Worm (Caenorhabditis elegans) whole organism, midembryonic: ENCODE data around the gene C17A2.7.
"Not testable (repeated sequence)": the region's sequence is repeated elsewhere in the genome, so short reads cannot be mapped to it uniquely, and the experiment has no call there.

Source experiments
- T22C8.4 ChIP-seq: fragments of 200-800 bp; sonication (Bioruptor generic); IDR thresholded peaks from 2 replicates; pipeline ENCODE4 v1.3.6; 2022; ENCODE audit warnings: missing genetic modification characterization, missing compliant biosample characterization
- cog-1 ChIP-seq: sonication (generic microtip); optimal IDR thresholded peaks from 2 replicates; lab custom pipeline; 2016; ENCODE audit warnings: missing genetic modification characterization, missing compliant biosample characterization
- flt-1 ChIP-seq: fragments of 200-800 bp; sonication (Bioruptor generic); IDR thresholded peaks from 2 replicates; pipeline ENCODE4 v1.3.6; 2022; ENCODE audit warnings: missing genetic modification characterization, missing compliant biosample characterization
- klf-2 ChIP-seq: fragments of 200-800 bp; sonication (Bioruptor generic); conservative IDR thresholded peaks from 2 replicates; pipeline ENCODE4 v1.3.6; 2022; ENCODE audit warnings: missing genetic modification reagents, missing genetic modification characterization, missing compliant biosample characterization
- med-1 ChIP-seq: sonication (generic microtip); optimal IDR thresholded peaks from 2 replicates; lab custom pipeline; 2017; ENCODE audit warnings: missing genetic modification characterization, mild to moderate bottlenecking, missing compliant biosample characterization, antibody characterized with exemption, missing genetic modification reagents; ENCODE audit not compliant: insufficient read depth
- ref-1 ChIP-seq: fragments of 200-800 bp; sonication (Bioruptor generic); conservative IDR thresholded peaks from 2 replicates; pipeline ENCODE4 v1.3.6; 2022; ENCODE audit warnings: missing genetic modification reagents, missing genetic modification characterization, missing compliant biosample characterization
- tab-1 ChIP-seq: fragments of 200-800 bp; sonication (Bioruptor generic); IDR thresholded peaks from 2 replicates; pipeline ENCODE4 v1.3.6; 2022; ENCODE audit warnings: missing genetic modification characterization, missing compliant biosample characterization
- ztf-23 ChIP-seq: fragments of 200-800 bp; sonication (Bioruptor generic); IDR thresholded peaks from 2 replicates; pipeline ENCODE4 v1.3.6; 2022; ENCODE audit warnings: missing genetic modification reagents, missing genetic modification characterization, missing compliant biosample characterization
- ztf-29 ChIP-seq: fragments of 200-800 bp; sonication (Bioruptor generic); IDR thresholded peaks from 2 replicates; pipeline ENCODE4 v1.3.6; 2022; ENCODE audit warnings: missing genetic modification reagents, missing genetic modification characterization, missing compliant biosample characterization

Gene C17A2.7

DNA sequence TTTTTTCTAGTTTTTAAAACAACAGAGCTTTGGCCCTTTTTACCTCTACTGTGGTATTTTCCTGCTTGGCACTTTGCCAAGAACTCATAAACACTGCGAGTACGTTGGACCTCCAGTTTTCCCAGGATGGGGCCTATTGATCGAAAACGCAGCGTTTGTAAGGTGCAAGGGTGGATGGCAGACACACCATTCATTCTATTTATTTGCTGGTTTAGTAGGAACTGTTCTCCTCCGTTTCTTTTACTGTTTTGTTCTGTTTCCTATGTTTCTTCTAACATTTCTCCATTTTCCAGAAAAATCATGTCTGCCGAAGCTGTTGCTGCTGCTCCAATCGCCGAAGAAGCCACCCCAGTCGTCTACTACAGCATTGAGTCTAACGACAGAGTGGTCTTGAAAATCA is 19.4 kb downstream of the C17A2.7 start, which contains the start of gene skr-15:
skr-15 (plus strand) TSS at position 301 of the 400 bp plus-strand sequence.
- no peak for TF ChIP-seq tab-1 (GFP tag; lab: Robert Waterston, UW)
- TF ChIP-seq med-1 (GFP tag; lab: Kevin White, UChicago), result no peak
- TF ChIP-seq ref-1 (GFP tag; lab: Robert Waterston, UW), result no peak
- no peak for TF ChIP-seq T22C8.4 (GFP tag; lab: Robert Waterston, UW)
- TF ChIP-seq flt-1 (GFP tag; lab: Robert Waterston, UW), result no peak
- no peak for TF ChIP-seq ztf-29 (GFP tag; lab: Robert Waterston, UW)
- TF ChIP-seq cog-1 (tag; lab: Kevin White, UChicago), result no peak
- TF ChIP-seq ztf-23 (GFP tag; lab: Robert Waterston, UW), result no peak
- no peak for TF ChIP-seq klf-2

- no peak for TF ChIP-seq T22C8.4 (GFP tag; lab: Robert Waterston, UW)
- no peak for TF ChIP-seq med-1 (GFP tag; lab: Kevin White, UChicago)
- TF ChIP-seq tab-1 (GFP tag; lab: Robert Waterston, UW), result no peak
- no peak for TF ChIP-seq flt-1 (GFP tag; lab: Robert Waterston, UW)
- TF ChIP-seq cog-1 (tag; lab: Kevin White, UChicago), result no peak
- no peak for TF ChIP-seq ztf-23 (GFP tag; lab: Robert Waterston, UW)
- no peak for TF ChIP-seq klf-2
- TF ChIP-seq ref-1 (GFP tag; lab: Robert Waterston, UW), result no peak
- no peak for TF ChIP-seq ztf-29 (GFP tag; lab: Robert Waterston, UW)
Measured at ce11 chrII:3821248-3821647, 22.0 kb downstream of the C17A2.7 start, which contains the start of gene F54D10.7. TSS of gene F54D10.7 (minus strand) at chrII:3821296.

- not testable (repeated sequence) for TF ChIP-seq T22C8.4, tab-1, ref-1 (GFP tag; lab: Robert Waterston, UW)
Measured at ce11 chrII:3816251-3816849, 26.9 kb downstream of the C17A2.7 start, which contains the start of gene fbxa-24. TSS of gene fbxa-24 (plus strand) at chrII:3816526.

- TF ChIP-seq ref-1 (GFP tag; lab: Robert Waterston, UW) (no peak), ztf-23 (GFP tag; lab: Robert Waterston, UW) (no peak), ztf-29 (GFP tag; lab: Robert Waterston, UW) (no peak), T22C8.4 (GFP tag; lab: Robert Waterston, UW) (no peak), tab-1 (GFP tag; lab: Robert Waterston, UW) (no peak), cog-1 (tag; lab: Kevin White, UChicago) (no peak), med-1 (GFP tag; lab: Kevin White, UChicago) (no peak), klf-2 (no peak), flt-1 (GFP tag; lab: Robert Waterston, UW) (no peak)
Measured at ce11 chrII:3815445-3816208, 27.6 kb downstream of the C17A2.7 start.

DNA sequence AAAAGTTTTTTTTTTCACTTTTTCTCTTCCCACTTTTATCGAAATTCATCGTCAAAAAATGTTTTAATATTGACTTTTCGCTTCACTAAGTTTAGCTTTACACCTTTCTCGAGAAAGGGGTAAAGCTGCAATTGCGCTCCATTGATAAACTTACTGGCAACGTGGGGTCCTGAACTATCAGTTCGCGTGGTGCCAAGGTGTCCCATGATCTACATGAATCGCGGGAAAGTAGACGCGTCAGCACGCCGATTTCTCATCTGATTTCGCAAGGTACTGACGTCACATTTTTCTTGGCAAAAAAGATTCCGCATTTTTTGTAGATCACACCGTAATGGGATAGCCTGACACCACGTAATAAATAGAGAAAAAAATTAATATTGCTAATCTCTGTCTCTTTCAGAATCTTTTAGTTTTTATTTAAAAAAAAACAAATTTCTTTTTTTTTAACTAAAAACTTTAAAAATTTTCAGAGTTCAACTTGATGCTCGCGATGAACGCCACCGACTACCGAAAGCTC is 31.3 kb downstream of the C17A2.7 start, which contains the start of gene lido-15:
lido-15 (plus strand) TSS at position 467 of the 517 bp plus-strand sequence.
- TF ChIP-seq ref-1 (GFP tag; lab: Robert Waterston, UW) (no peak), cog-1 (tag; lab: Kevin White, UChicago) (no peak), T22C8.4 (GFP tag; lab: Robert Waterston, UW) (no peak), ztf-23 (GFP tag; lab: Robert Waterston, UW) (no peak), ztf-29 (GFP tag; lab: Robert Waterston, UW) (no peak), flt-1 (GFP tag; lab: Robert Waterston, UW) (no peak), med-1 (GFP tag; lab: Kevin White, UChicago) (no peak), tab-1 (GFP tag; lab: Robert Waterston, UW) (no peak), klf-2 (no peak)

DNA sequence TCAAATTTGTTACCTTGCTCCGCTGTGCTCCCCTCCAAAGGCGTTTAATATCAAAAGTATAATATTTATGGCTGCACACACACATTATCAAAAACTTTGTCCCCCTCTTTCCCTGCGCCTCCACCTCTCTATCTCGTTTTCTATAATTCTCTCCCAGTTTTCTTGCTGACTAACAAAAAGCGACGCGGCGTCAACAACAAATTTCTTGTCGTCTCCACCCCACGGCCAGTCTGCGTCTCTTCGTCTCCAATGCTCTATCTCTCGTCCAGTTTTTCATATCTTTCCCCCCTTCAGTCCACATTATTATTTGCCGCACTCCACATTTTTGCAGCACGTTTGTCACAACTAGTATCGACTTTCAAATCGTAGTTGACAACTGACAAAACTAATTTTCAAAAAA is 32.7 kb downstream of the C17A2.7 start:
- peak; percentile 54 for TF ChIP-seq cog-1 (tag; lab: Kevin White, UChicago)
- TF ChIP-seq flt-1 (GFP tag; lab: Robert Waterston, UW), result no peak
- TF ChIP-seq T22C8.4 (GFP tag; lab: Robert Waterston, UW), result no peak
- no peak for TF ChIP-seq tab-1 (GFP tag; lab: Robert Waterston, UW)
- no peak for TF ChIP-seq ztf-23 (GFP tag; lab: Robert Waterston, UW)
- TF ChIP-seq klf-2, result no peak
- no peak for TF ChIP-seq ztf-29 (GFP tag; lab: Robert Waterston, UW)

ce11 chrII:3808643-3809042 is 34.6 kb downstream of the C17A2.7 start:
- TF ChIP-seq med-1 (GFP tag; lab: Kevin White, UChicago), result no peak
- TF ChIP-seq ref-1 (GFP tag; lab: Robert Waterston, UW), result no peak
- no peak for TF ChIP-seq tab-1 (GFP tag; lab: Robert Waterston, UW)
- TF ChIP-seq cog-1 (tag; lab: Kevin White, UChicago), result no peak
- no peak for TF ChIP-seq klf-2
- TF ChIP-seq T22C8.4 (GFP tag; lab: Robert Waterston, UW), result no peak
- no peak for TF ChIP-seq ztf-23 (GFP tag; lab: Robert Waterston, UW)
- TF ChIP-seq flt-1 (GFP tag; lab: Robert Waterston, UW), result no peak

ce11 chrII:3808104-3808503 is 35.1 kb downstream of the C17A2.7 start, which contains the start of gene F54D10.5:
TSS of gene F54D10.5 (minus strand) at chrII:3808177.
- TF ChIP-seq med-1 (GFP tag; lab: Kevin White, UChicago), result peak; percentile 65
- 0 out of 2 replicates have a peak, but pooled peaks have one; percentile 18 for TF ChIP-seq flt-1 (GFP tag; lab: Robert Waterston, UW)
- no peak for TF ChIP-seq ztf-29 (GFP tag; lab: Robert Waterston, UW)
- peak; percentile 50; the same call in 1 of the 2 replicates for TF ChIP-seq ztf-23 (GFP tag; lab: Robert Waterston, UW)
- TF ChIP-seq tab-1 (GFP tag; lab: Robert Waterston, UW), result no peak
